Worm (Caenorhabditis elegans): ENCODE results near the gene tag-123.

- TF ChIP-seq sea-1 (GFP tag; conservative IDR thresholded peaks at IDR 0.05) (no peak), ets-7 (tag; optimal IDR thresholded peaks at IDR 0.05) (no peak), scrt-1 (GFP tag; IDR thresholded peaks at IDR 0.05) (no peak), ama-1 (optimal IDR thresholded peaks at IDR 0.05) (no peak), pes-1 (GFP tag; IDR thresholded peaks at IDR 0.05) (no peak), flt-1 (GFP tag; IDR thresholded peaks at IDR 0.05) (no peak), F13C5.2 (tag; optimal IDR thresholded peaks at IDR 0.05) (peak; percentile 34), tbx-37 (GFP tag; conservative IDR thresholded peaks at IDR 0.05) (no peak), tbx-11 (GFP tag; IDR thresholded peaks at IDR 0.05) (no peak), tra-4 (tag; optimal IDR thresholded peaks at IDR 0.05) (no peak), ceh-36 (tag; optimal IDR thresholded peaks at IDR 0.05) (no peak), hmg-4 (GFP tag; optimal IDR thresholded peaks at IDR 0.05) (no peak), ceh-13 (GFP tag; optimal IDR thresholded peaks at IDR 0.05) (no peak)
These were observed 43.5 kb downstream of the tag-123 start, which contains the start of gene tbc-18 for ce11 chrX:8378312-8378711.

Data from whole organism, early embryonic.